Worm (Caenorhabditis elegans): ENCODE data around the gene F26G1.1.

DNA sequence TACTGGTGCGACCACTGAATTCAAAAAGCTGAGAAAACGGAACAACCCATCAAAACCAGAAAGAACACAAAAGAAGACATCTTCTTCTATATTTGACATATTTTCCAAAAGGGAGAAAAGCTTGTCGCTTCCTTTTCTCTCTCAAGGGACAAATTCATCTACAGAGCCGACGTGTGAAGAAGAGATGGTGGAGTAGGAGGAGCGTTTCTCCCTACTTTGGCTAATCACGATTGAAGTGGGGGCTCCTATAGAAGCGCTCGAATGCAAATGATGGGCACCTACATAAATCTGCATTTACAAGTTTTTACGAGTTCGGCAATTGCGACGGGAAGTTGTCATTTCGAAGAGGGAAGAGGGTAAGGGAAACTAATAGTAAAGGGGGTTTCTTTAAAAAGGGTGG lies 14.8 kb downstream of the F26G1.1 start:
- TF ChIP-seq mec-3 (tag; optimal IDR thresholded peaks at IDR 0.05; ENCODE audit: borderline replicate concordance) (no peak), ceh-31 (tag; optimal IDR thresholded peaks at IDR 0.05) (no peak), F13H6.1 (tag; optimal IDR thresholded peaks at IDR 0.05) (no peak), fkh-6 (tag; optimal IDR thresholded peaks at IDR 0.05) (no peak), C38D4.7 (GFP tag; optimal IDR thresholded peaks at IDR 0.05) (no peak), pha-2 (tag; optimal IDR thresholded peaks at IDR 0.05) (no peak), gmeb-2 (tag; optimal IDR thresholded peaks at IDR 0.05) (no peak), ceh-6 (GFP tag; optimal IDR thresholded peaks at IDR 0.05) (no peak), ama-1 (optimal IDR thresholded peaks at IDR 0.05) (no peak), odd-2 (tag; optimal IDR thresholded peaks at IDR 0.05) (no peak), ttx-3 (tag; optimal IDR thresholded peaks at IDR 0.05) (no peak), nfya-1 (tag; optimal IDR thresholded peaks at IDR 0.05) (no peak), elt-2 (tag; optimal IDR thresholded peaks at IDR 0.05) (no peak)
